Fruit fly (Drosophila melanogaster) whole organism: ENCODE results near the gene CG31882.

ENCODE experiments used
- CG8478 ChIP-seq: fragments of >200 bp; optimal IDR thresholded peaks from 2 replicates; lab custom pipeline; 2018; ENCODE audit warnings: inconsistent platforms
- pan ChIP-seq: fragments of >200 bp; optimal IDR thresholded peaks from 2 replicates; lab custom pipeline; 2017
- psq ChIP-seq: fragments of >200 bp; optimal IDR thresholded peaks from 2 replicates; lab custom pipeline; 2017
- usp ChIP-seq: fragments of >200 bp; optimal IDR thresholded peaks from 2 replicates; lab custom pipeline; 2017; ENCODE audit warnings: missing biosample characterization, missing genetic modification characterization, mixed read lengths

DNA sequence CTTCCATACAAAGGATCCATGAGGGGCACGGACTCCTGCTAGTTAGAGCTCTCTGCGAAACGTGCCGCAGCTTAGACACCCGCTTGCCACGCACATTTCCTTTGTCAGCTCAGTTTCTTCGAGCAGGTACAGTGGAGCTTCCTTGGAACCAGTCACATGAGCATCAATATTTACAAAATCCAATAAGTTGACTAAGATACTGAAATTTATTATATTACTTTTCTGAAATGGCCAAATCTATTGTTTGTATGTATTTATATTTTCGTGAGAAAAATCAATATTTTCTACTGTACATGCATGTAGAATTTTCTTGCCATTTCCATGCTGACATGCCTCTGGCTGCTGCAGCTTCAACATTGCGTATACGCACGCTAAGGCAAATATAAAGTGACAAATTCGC is 37.9 kb upstream of the CG31882 start:
- no peak for TF ChIP-seq psq
- TF ChIP-seq pan (lab: Kevin White, UChicago) = no peak
- TF ChIP-seq usp = no peak
- no peak for TF ChIP-seq CG8478 (lab: Kevin White, UChicago)
